Worm (Caenorhabditis elegans): Measurements from ENCODE around the gene hsp-90.

DNA sequence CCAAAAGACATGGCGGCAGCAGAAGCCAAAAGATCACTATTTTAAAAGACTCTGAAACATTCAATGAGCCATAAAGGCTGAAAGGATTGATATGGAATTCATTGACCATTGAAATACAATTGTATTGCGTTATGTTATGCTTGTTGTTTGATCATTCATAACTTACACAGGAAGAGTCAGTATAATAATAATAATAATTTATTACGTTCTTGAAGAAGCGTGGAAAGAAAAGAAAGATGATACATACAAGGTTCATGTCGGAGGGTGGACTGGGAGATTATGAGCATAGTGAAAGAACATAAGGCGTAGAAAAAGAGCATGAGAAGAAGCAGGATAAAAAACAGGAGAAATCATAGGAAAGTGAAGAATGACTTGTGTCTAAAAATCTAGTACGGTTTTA, 44.6 kb upstream of the hsp-90 start, which contains the start of gene F43D2.7:
- TF ChIP-seq ztf-29 (GFP tag; IDR thresholded peaks at IDR 0.05) (no peak), cog-1 (tag; optimal IDR thresholded peaks at IDR 0.05) (no peak), flt-1 (GFP tag; IDR thresholded peaks at IDR 0.05) (no peak), T22C8.4 (GFP tag; IDR thresholded peaks at IDR 0.05) (no peak), klf-2 (GFP tag; conservative IDR thresholded peaks at IDR 0.05) (no peak), ztf-23 (GFP tag; IDR thresholded peaks at IDR 0.05) (no peak), med-1 (GFP tag; optimal IDR thresholded peaks at IDR 0.05; ENCODE audit: insufficient read depth) (no peak)
